Fruit fly (Drosophila melanogaster) ovary, adult (tissue): ENCODE measurements around the gene CG44142.
A peak's percentile ranks its signal among the peaks of the same experiment; 100 is the strongest.

ENCODE experiments used
- CG17801 ChIP-seq: fragments of 200-800 bp; optimal IDR thresholded peaks from 2 replicates; lab custom pipeline; 2019; ENCODE audit warnings: missing biosample characterization, mild to moderate bottlenecking, missing genetic modification characterization, moderate library complexity; ENCODE audit not compliant: partially characterized antibody

The CG44142 gene

DNA sequence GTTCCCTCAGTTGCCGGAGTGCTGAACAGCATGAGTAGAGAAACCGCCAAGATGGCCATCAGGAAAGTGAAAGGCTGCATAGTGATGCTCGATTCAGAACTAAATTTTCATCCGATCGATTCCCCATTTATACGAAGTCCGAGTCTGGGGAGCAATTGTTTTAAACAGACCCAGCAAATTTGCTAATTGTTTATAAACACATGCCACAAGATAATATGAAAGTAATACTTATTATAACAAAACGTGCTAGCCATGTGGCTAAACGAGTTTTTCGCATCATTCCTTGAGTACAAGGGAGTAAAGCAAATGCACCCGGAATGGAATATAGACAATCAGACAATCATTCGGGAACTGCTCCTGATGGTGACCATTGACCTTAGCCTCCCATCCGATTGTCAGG lies at the start of gene CG44142:
Gene CG44142, minus strand, starts transcription at position 101 of the 400 bp plus-strand sequence.
- TF ChIP-seq CG17801 (GFP tag; lab: Kevin White, UChicago) = no peak

DNA sequence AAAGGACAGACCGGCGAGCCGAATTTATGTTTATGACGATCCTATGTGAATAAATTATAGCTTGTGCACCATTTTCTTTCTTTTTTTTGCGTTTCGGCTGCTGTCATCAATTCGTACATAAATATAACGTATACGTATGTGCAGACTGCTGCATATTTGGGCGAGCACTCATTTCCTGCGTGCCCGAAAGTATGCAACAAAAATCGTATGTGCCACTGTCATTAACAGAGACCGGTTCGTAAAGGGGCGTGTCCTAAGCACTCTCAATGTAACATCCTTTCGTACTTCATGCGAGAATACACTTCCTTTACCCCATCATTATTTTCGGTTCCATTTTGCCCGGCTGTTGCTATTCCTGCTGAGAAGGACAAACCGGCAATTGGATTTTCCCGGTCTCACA lies 47.1 kb upstream of the CG44142 start:
- TF ChIP-seq CG17801 (GFP tag; lab: Kevin White, UChicago) = no peak

DNA sequence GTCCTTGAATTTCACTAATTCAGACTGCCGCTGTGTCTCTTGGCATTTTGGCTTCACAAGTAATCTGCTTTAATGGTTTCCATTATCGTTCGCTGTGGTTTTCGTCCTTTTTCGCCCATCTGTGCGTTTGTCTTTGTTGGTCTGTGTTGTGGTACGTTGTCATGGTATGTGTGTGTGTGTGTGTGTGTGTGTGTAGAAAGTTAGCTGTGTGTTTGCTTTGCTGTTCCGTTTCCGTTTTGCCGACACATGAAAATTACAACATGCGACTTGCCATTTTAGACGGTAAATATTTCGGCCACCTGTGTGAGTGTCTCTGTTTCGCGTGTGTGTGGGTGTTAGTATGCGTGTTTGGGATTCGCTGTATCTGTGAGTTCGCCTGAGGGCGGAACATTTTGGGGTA lies 44.0 kb upstream of the CG44142 start:
- no peak for TF ChIP-seq CG17801 (GFP tag; lab: Kevin White, UChicago)

DNA sequence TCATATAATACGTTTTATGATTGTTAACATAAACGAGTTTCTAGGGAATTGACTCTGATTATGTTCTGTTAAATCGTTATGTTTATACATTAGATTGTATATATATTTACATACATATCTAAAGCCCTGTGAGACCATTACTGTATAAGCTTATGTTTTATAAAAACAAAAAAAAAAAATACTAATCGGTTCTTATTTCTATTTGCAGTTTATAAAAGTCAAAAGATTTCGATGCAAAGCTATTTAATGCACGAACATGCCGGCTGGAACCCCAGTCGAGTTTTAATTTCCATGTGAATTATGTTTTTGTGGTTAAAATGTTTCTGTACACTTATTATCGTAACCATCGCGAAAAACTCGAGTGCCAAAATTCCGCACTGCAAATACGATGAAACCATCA lies 40.4 kb upstream of the CG44142 start, which contains the start of gene mthl12:
Gene mthl12, plus strand, starts transcription at position 301 of the 400 bp plus-strand sequence.
- TF ChIP-seq CG17801 (GFP tag; lab: Kevin White, UChicago) = no peak

DNA sequence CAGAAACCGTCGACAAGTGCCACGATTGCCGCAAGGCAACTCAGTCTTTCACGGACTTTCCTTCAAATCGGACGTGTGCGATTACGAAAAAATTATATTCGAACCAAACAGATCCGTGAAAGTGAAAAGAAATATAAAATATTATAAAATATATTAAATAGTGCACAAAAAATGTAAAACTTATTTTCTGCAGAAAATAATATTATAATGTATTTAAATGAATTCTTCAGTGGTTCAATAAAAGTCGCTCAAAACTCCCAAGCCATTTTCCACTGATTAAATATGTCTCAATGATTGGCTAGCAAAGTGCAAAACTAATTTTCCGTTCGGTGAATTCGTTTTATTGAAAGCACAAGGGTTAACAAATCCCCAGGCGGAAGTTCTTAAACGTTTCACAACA lies 25.0 kb upstream of the CG44142 start, which contains the start of gene PK2-R1:
Gene PK2-R1, plus strand, starts transcription at position 301 of the 400 bp plus-strand sequence.
- TF ChIP-seq CG17801 (GFP tag; lab: Kevin White, UChicago) = no peak

DNA sequence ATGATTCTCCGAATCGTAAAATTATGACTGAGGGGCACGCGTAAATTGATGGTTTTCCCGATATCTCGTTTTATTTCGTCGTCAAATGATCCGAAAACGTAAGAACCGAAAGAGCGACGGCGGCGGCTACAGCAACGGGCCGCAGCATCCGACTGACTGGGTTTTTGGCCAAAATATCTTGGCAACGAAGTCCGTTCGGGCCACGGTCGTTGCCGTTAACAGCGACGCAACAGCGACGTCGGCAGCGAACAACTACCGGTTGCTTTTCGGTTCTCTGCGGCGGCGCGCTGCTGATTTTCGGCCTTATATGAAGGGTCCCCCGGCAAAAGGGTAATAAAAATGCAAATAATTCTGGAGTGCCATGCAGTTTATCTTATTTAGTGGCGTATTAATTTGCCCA lies 21.0 kb upstream of the CG44142 start, which contains the start of gene PK2-R2:
Gene PK2-R2, minus strand, starts transcription at position 160 of the 400 bp plus-strand sequence.
- TF ChIP-seq CG17801 (GFP tag; lab: Kevin White, UChicago) = no peak

DNA sequence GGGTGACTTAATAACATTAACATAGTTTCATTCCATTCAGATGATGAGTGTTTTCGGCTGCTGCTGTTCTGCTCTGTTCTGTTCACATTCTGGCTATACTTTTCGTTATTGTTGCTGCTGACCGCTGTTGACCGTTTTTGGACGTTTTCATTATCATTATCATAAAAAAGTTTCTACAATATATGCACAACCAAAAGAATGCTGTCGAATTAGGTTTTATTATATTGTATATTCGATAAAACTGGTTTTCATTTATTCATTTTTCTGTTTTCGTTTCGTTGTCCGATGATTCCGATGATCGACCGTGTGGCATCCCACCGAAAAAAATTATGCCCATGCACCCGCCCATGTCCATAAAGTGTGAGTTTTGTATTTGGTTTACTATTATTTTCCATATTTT lies 20.0 kb upstream of the CG44142 start:
- TF ChIP-seq CG17801 (GFP tag; lab: Kevin White, UChicago) = no peak

DNA sequence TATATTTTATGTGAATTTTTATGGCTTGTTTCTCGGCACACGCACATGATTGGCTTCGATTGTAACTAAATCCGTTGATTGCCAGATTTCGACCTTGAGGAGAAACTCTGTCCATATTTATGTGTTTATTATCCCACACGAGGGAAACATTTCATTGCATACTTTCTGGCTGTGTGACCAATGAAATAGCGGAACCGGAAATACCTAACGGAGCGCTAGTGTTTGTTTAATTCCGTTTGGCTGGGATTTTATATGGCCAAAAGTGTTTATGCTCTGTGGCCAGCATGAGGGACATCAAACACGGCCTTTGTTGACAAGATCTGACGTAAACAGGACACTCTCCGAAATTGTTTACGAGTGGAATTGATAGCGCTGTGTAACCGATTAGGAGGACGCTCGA lies 6.9 kb upstream of the CG44142 start:
- peak; percentile 9 for TF ChIP-seq CG17801 (GFP tag; lab: Kevin White, UChicago)

DNA sequence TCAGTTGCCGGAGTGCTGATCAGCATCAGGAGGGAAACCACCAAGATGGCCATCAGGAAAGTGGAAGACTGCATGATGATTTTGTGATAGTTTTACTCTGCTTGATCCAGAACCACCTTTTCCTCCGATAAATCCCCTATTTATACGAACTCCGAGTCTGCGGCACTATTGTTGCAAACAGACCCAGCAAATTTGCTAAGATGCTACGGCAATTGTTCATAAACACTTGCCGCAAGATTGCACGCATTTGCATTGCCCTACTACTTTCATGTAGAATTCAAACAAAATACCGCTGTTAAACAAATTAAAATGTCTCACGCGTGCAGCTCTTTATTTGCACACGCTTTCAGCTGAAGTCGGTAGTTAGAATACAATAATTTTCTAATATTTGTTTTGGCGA lies 6.2 kb upstream of the CG44142 start, which contains the start of gene CG45080:
Gene CG45080, minus strand, starts transcription at position 101 of the 400 bp plus-strand sequence.
- TF ChIP-seq CG17801 (GFP tag; lab: Kevin White, UChicago) = no peak

DNA sequence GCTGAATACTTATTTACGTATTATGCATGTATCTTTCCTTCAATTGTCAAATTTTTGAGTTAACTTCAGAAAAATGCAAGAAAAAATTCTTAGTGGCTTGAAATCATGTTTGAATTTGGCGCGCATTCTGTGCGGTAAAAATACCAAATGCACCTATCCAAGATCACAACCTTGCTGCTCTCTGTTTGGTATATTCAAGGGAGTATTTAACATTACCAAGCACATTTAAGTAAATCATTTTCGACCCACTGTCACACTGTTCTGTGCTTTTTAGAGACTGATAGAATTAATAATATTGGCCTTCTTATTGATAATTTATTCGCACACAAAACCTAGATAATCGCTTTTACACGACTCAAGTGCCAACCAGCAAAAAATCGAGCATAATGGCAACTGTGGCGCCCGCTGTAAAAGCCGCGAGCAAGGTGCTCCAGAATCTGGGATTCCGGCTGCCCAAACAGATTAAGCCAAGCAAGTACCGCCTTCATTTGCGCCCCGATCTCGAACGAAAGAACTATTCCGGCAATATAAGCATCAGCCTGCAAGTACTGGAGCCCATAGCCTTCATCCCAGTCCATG lies 3.8 kb downstream of the CG44142 start:
- no peak for TF ChIP-seq CG17801 (GFP tag; lab: Kevin White, UChicago)

DNA sequence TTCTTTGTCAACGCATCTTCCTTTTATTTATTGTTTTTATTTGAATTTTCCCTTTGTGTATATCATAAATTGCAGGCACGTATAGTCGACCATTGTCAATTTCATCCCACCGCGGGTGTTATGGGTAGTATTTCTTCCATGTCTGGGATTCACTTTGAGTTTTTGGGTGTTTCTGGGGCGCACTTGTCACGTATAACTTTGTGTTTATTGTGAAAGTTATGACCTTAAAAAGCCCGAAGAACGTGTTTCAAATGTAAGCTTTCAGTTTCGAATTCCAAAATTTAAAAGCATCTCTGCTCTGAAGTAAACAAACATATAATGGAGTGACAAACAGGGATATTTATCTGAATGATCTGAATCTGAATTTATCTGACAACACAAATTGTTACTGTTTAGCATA lies 6.4 kb downstream of the CG44142 start:
- no peak for TF ChIP-seq CG17801 (GFP tag; lab: Kevin White, UChicago)

DNA sequence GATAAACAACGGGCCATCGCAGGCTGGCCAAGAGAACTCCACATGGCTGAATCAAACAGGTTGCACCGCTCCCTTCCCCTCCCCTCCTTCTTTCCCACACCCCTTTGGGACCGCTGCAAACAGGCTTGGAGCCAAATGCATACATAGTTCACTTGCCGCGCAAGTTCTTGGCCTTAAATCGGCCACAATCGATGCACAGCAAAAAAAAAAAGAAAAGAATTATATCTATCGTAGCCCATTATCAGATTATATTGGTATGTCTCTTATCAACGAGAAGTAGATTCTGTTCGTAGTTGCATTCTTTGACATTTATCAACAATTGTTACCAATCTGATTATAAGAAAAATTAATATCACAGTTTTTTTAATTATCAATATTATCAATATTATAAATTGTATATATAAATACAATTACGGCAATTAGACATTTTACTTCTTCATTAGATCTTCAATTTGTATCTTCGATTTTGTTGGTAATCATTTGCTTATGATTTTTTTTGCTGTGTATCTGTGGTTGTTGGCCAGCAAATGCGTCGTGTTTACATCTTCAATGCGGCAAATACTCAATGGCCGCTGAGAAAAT lies 7.6 kb downstream of the CG44142 start:
- TF ChIP-seq CG17801 (GFP tag; lab: Kevin White, UChicago) = no peak

DNA sequence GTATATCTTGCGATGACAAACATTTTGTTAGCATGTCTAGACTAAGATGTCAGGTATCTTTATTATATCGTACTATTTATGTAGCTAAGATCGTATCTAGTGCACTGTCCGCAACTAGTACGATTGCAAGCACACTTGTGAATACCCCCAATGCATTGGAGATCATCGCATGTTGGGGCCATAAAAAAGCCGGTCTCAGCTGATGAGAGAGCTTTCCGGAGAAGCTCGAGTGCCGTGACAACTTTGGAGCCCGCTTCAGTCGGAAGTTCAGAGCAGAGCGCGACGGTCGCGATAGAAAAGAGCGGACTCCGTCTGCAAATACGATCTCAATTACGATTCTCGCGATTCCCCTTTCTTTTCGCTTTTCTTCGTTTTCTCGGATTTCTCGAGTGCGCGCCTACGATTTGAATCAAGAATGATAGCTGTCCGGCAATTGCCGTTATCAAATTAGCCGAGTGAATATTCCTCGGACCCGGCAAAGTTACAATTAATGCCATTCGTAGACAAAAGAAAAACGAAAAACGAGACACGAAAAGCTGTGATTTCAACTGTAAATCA lies 8.4 kb downstream of the CG44142 start:
- no peak for TF ChIP-seq CG17801 (GFP tag; lab: Kevin White, UChicago)

DNA sequence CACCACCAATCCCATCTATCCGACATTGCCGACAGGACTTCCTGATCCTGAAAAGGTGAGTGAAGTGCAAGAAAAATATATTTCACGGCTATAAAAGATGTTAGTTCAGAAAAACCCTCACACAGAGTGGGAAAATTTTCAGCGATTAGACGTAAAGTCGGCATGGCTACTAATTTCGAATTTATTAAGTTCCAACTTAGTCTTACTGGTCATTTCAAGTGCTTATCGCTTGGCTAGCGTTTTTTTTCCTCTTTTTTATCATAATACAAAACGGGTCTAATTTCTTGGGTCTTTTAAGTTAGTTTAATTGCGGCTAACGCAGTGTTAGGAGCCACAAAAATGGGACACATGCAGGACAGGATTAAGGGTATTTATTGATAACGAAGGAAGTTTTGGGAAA lies 9.9 kb downstream of the CG44142 start, which contains the start of gene CG43208:
Gene CG43208, plus strand, starts transcription at position 301 of the 400 bp plus-strand sequence.
- TF ChIP-seq CG17801 (GFP tag; lab: Kevin White, UChicago) = no peak

DNA sequence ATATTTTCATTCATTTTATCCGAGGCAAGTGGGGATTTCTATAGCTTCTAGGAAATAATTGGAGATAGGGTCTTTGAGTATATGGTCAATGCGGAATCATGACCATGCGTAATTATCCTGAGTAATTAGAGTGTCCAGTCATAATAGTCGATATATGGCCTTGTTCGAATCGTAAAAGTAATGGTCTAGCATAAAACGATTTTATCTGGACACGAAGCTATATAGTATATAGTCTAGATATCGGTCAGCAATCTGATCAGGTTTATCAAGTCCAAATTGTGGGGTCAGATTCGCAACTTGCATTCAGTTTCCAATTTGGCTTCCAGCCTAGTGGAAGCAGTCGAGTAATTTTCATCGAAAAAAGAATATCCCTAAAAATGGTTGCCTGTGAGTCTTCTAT lies 10.6 kb downstream of the CG44142 start, which contains the start of gene CG32473:
Gene CG32473, plus strand, starts transcription at position 301 of the 400 bp plus-strand sequence.
- no peak for TF ChIP-seq CG17801 (GFP tag; lab: Kevin White, UChicago)
